Fruit fly (Drosophila melanogaster) whole organism, embryonic: ENCODE measurements around the gene Cht2.

ENCODE experiments used
- Bteb2 ChIP-seq: fragments of 200-800 bp; sonication (Bioruptor generic); optimal IDR thresholded peaks from 2 replicates; lab custom pipeline; 2016; ENCODE audit warnings: missing biosample characterization, missing genetic modification characterization
- CG10147 ChIP-seq: fragments of 200-800 bp; sonication (Bioruptor generic); optimal IDR thresholded peaks from 2 replicates; lab custom pipeline; 2019; ENCODE audit warnings: missing biosample characterization, mild to moderate bottlenecking, missing genetic modification characterization, moderate library complexity
- CG1024 ChIP-seq: fragments of 200-800 bp; sonication (Bioruptor generic); IDR thresholded peaks from 2 replicates; pipeline ENCODE4 v1.3.6; 2022; ENCODE audit warnings: missing biosample characterization, missing genetic modification characterization
- CG10654 ChIP-seq: fragments of 200-800 bp; sonication (Bioruptor generic); optimal IDR thresholded peaks from 2 replicates; lab custom pipeline; 2016; ENCODE audit warnings: missing biosample characterization, missing genetic modification characterization
- CG12071 ChIP-seq: fragments of 200-800 bp; sonication (Bioruptor generic); optimal IDR thresholded peaks from 3 replicates; lab custom pipeline; 2018; ENCODE audit warnings: missing biosample characterization, mild to moderate bottlenecking, missing genetic modification characterization
- CG15479 ChIP-seq: fragments of 200-800 bp; sonication (Bioruptor generic); optimal IDR thresholded peaks from 3 replicates; lab custom pipeline; 2019; ENCODE audit warnings: missing biosample characterization, mild to moderate bottlenecking, missing genetic modification characterization, moderate library complexity
- CG1602 ChIP-seq: fragments of 200-800 bp; sonication (Bioruptor generic); optimal IDR thresholded peaks from 3 replicates; lab custom pipeline; 2016; ENCODE audit warnings: missing biosample characterization, missing genetic modification characterization
- CG1603 ChIP-seq: fragments of 200-800 bp; sonication (Bioruptor generic); optimal IDR thresholded peaks from 2 replicates; lab custom pipeline; 2019; ENCODE audit warnings: missing biosample characterization, mild to moderate bottlenecking, missing genetic modification characterization, moderate library complexity
- CG16815 ChIP-seq: fragments of 200-800 bp; sonication (Bioruptor generic); optimal IDR thresholded peaks from 3 replicates; lab custom pipeline; 2017; ENCODE audit warnings: missing biosample characterization, mild to moderate bottlenecking, missing genetic modification characterization
- CG17361 ChIP-seq: fragments of 200-800 bp; sonication (Bioruptor generic); IDR thresholded peaks from 3 replicates; pipeline ENCODE4 v1.3.6; 2022; ENCODE audit warnings: missing biosample characterization, missing genetic modification characterization
- CG1832 ChIP-seq: fragments of 200-800 bp; sonication (Bioruptor generic); optimal IDR thresholded peaks from 2 replicates; lab custom pipeline; 2017; ENCODE audit warnings: missing biosample characterization, mild to moderate bottlenecking, missing genetic modification characterization, inconsistent platforms
- CG18476 ChIP-seq: fragments of 200-800 bp; sonication (Bioruptor generic); optimal IDR thresholded peaks from 2 replicates; lab custom pipeline; 2016; ENCODE audit warnings: missing biosample characterization, mild to moderate bottlenecking, missing genetic modification characterization
- CG18599 ChIP-seq: fragments of 200-800 bp; sonication (Bioruptor generic); optimal IDR thresholded peaks from 3 replicates; lab custom pipeline; 2017; ENCODE audit warnings: missing biosample characterization, missing genetic modification characterization, mild to moderate bottlenecking, moderate library complexity, missing genetic modification reagents
- CG2889 ChIP-seq: fragments of 200-800 bp; sonication (Bioruptor generic); IDR thresholded peaks from 3 replicates; pipeline ENCODE4 v1.3.6; 2022; ENCODE audit warnings: missing biosample characterization, missing genetic modification characterization
- CG33557 ChIP-seq: fragments of 200-800 bp; sonication (Bioruptor generic); optimal IDR thresholded peaks from 2 replicates; lab custom pipeline; 2019; ENCODE audit warnings: missing biosample characterization, mild to moderate bottlenecking, missing genetic modification characterization, moderate library complexity
- CG4282 ChIP-seq: fragments of 200-800 bp; sonication (Bioruptor generic); optimal IDR thresholded peaks from 2 replicates; lab custom pipeline; 2016; ENCODE audit warnings: missing biosample characterization, missing genetic modification characterization
- CG6813 ChIP-seq: fragments of 200-800 bp; sonication (Bioruptor generic); optimal IDR thresholded peaks from 2 replicates; lab custom pipeline; 2017; ENCODE audit warnings: missing biosample characterization, missing genetic modification characterization, mild to moderate bottlenecking, moderate library complexity, missing genetic modification reagents
- CG7963 ChIP-seq: fragments of 200-800 bp; sonication (Bioruptor generic); IDR thresholded peaks from 3 replicates; pipeline ENCODE4 v1.3.6; 2022; ENCODE audit warnings: missing biosample characterization, missing genetic modification characterization; ENCODE audit not compliant: partially characterized antibody
- CG8944 ChIP-seq: fragments of 200-800 bp; sonication (Bioruptor generic); optimal IDR thresholded peaks from 3 replicates; lab custom pipeline; 2016; ENCODE audit warnings: missing biosample characterization, missing genetic modification characterization
- CG9215 ChIP-seq: fragments of 200-800 bp; sonication (Bioruptor generic); IDR thresholded peaks from 2 replicates; pipeline ENCODE4 v1.3.6; 2022; ENCODE audit warnings: missing biosample characterization, missing genetic modification characterization
- CG9727 ChIP-seq: fragments of 200-800 bp; sonication (Bioruptor generic); optimal IDR thresholded peaks from 3 replicates; lab custom pipeline; 2017; ENCODE audit warnings: missing biosample characterization, mild to moderate bottlenecking, missing genetic modification characterization
- Dbx ChIP-seq: fragments of 200-800 bp; sonication (Bioruptor generic); IDR thresholded peaks from 3 replicates; pipeline ENCODE4 v1.3.6; 2022; ENCODE audit warnings: missing biosample characterization, missing genetic modification characterization
- Doc2 ChIP-seq: fragments of 200-800 bp; sonication (Bioruptor generic); IDR thresholded peaks from 2 replicates; pipeline ENCODE4 v1.3.6; 2022; ENCODE audit warnings: missing biosample characterization, missing genetic modification characterization
- GATAe ChIP-seq: fragments of 200-800 bp; sonication (Bioruptor generic); conservative IDR thresholded peaks from 2 replicates; pipeline ENCODE4 v1.3.6; 2022; ENCODE audit warnings: missing biosample characterization, missing genetic modification characterization
- Hmr ChIP-seq: fragments of 200-800 bp; sonication (Bioruptor generic); optimal IDR thresholded peaks from 3 replicates; lab custom pipeline; 2017; ENCODE audit warnings: mild to moderate bottlenecking, missing biosample characterization, missing genetic modification reagents, missing genetic modification characterization
- MTF-1 ChIP-seq: fragments of 200-800 bp; sonication (Bioruptor generic); optimal IDR thresholded peaks from 2 replicates; lab custom pipeline; 2018; ENCODE audit warnings: missing biosample characterization, mild to moderate bottlenecking, missing genetic modification characterization, borderline replicate concordance
- Tbp ChIP-seq: fragments of >200 bp; optimal IDR thresholded peaks from 2 replicates; lab custom pipeline; 2018; ENCODE audit warnings: missing biosample characterization, missing genetic modification characterization
- ase ChIP-seq: fragments of 200-800 bp; sonication (Bioruptor generic); IDR thresholded peaks from 3 replicates; pipeline ENCODE4 v1.3.6; 2022; ENCODE audit warnings: missing biosample characterization, missing genetic modification characterization
- cad ChIP-seq: fragments of >200 bp; optimal IDR thresholded peaks from 2 replicates; lab custom pipeline; 2017; ENCODE audit warnings: missing biosample characterization, missing genetic modification characterization
- cato ChIP-seq: fragments of 200-800 bp; sonication (Bioruptor generic); optimal IDR thresholded peaks from 2 replicates; lab custom pipeline; 2016; ENCODE audit warnings: missing biosample characterization, missing genetic modification characterization, borderline replicate concordance
- ci ChIP-seq: fragments of 200-800 bp; sonication (Bioruptor generic); IDR thresholded peaks from 3 replicates; pipeline ENCODE4 v1.3.6; 2022; ENCODE audit warnings: missing biosample characterization, missing genetic modification characterization
- dati ChIP-seq: fragments of 200-800 bp; sonication (Bioruptor generic); IDR thresholded peaks from 2 replicates; pipeline ENCODE4 v1.3.6; 2022; ENCODE audit warnings: missing biosample characterization, missing genetic modification characterization
- fd64A ChIP-seq: fragments of 200-800 bp; sonication (Bioruptor generic); optimal IDR thresholded peaks from 3 replicates; lab custom pipeline; 2018; ENCODE audit warnings: missing biosample characterization, mild to moderate bottlenecking, missing genetic modification characterization
- grau ChIP-seq: fragments of 200-800 bp; optimal IDR thresholded peaks from 3 replicates; lab custom pipeline; 2019; ENCODE audit warnings: missing biosample characterization, mild to moderate bottlenecking, missing genetic modification characterization, moderate library complexity
- gro ChIP-seq: fragments of 200-800 bp; sonication (Bioruptor generic); optimal IDR thresholded peaks from 2 replicates; lab custom pipeline; 2016; ENCODE audit warnings: missing biosample characterization, missing genetic modification characterization
- hkb ChIP-seq, 2 experiments: fragments of 200-800 bp in 1 of 2; fragments of >200 bp in 1 of 2; sonication (Bioruptor generic) in 1 of 2; IDR thresholded peaks in 1 of 2; optimal IDR thresholded peaks in 1 of 2; 2 replicates each; pipeline versions ENCODE4 v1.3.6 to Lab custom; 2017 to 2022; ENCODE audit warnings: missing biosample characterization in 1 of 2, missing genetic modification characterization in 1 of 2
- kah ChIP-seq: fragments of 200-800 bp; sonication (Bioruptor generic); optimal IDR thresholded peaks from 2 replicates; lab custom pipeline; 2018; ENCODE audit warnings: missing biosample characterization, mild to moderate bottlenecking, missing genetic modification characterization
- lov ChIP-seq, 2 experiments: fragments of 200-800 bp in 1 of 2; fragments of >200 bp in 1 of 2; sonication (Bioruptor generic) in 1 of 2; IDR thresholded peaks in 1 of 2; optimal IDR thresholded peaks in 1 of 2; 2 replicates in 1 of 2; 3 replicates in 1 of 2; pipeline versions ENCODE4 v1.3.6 to Lab custom; 2017 to 2022; ENCODE audit warnings: missing biosample characterization in 1 of 2, missing genetic modification characterization in 1 of 2
- luna ChIP-seq: fragments of 200-800 bp; sonication (Bioruptor generic); optimal IDR thresholded peaks from 2 replicates; lab custom pipeline; 2016; ENCODE audit warnings: missing biosample characterization, missing genetic modification characterization
- nau ChIP-seq: fragments of 200-800 bp; sonication (Bioruptor generic); optimal IDR thresholded peaks from 3 replicates; lab custom pipeline; 2017; ENCODE audit warnings: missing biosample characterization, mild to moderate bottlenecking, missing genetic modification characterization, missing genetic modification reagents
- org-1 ChIP-seq: fragments of 200-800 bp; sonication (Bioruptor generic); optimal IDR thresholded peaks from 2 replicates; lab custom pipeline; 2017; ENCODE audit warnings: missing biosample characterization, missing genetic modification characterization
- psq ChIP-seq: fragments of 200-800 bp; sonication (Bioruptor generic); optimal IDR thresholded peaks from 2 replicates; lab custom pipeline; 2017; ENCODE audit warnings: missing biosample characterization, missing genetic modification characterization
- run ChIP-seq: fragments of 200-800 bp; sonication (Bioruptor generic); optimal IDR thresholded peaks from 3 replicates; lab custom pipeline; 2018; ENCODE audit warnings: missing biosample characterization, mild to moderate bottlenecking, missing genetic modification characterization
- scrt ChIP-seq: fragments of 200-800 bp; sonication (Bioruptor generic); optimal IDR thresholded peaks from 2 replicates; lab custom pipeline; 2018; ENCODE audit warnings: missing biosample characterization, mild to moderate bottlenecking, missing genetic modification characterization, moderate library complexity
- tll ChIP-seq, 2 experiments: fragments of 200-800 bp in 1 of 2; fragments of >200 bp in 1 of 2; sonication (Bioruptor generic) in 1 of 2; optimal IDR thresholded peaks; 2 replicates each; lab custom pipeline; 2017 to 2019; ENCODE audit warnings: missing biosample characterization in 2 of 2, missing genetic modification characterization in 2 of 2, mild to moderate bottlenecking in 1 of 2, moderate library complexity in 1 of 2
- vnd ChIP-seq: fragments of 200-800 bp; sonication (Bioruptor generic); IDR thresholded peaks from 3 replicates; pipeline ENCODE4 v1.3.6; 2022; ENCODE audit warnings: missing biosample characterization, missing genetic modification characterization; ENCODE audit not compliant: partially characterized antibody
- zf30C ChIP-seq: fragments of 200-800 bp; sonication (Bioruptor generic); optimal IDR thresholded peaks from 3 replicates; lab custom pipeline; 2018; ENCODE audit warnings: missing biosample characterization, mild to moderate bottlenecking, missing genetic modification characterization

The Cht2 gene

DNA sequence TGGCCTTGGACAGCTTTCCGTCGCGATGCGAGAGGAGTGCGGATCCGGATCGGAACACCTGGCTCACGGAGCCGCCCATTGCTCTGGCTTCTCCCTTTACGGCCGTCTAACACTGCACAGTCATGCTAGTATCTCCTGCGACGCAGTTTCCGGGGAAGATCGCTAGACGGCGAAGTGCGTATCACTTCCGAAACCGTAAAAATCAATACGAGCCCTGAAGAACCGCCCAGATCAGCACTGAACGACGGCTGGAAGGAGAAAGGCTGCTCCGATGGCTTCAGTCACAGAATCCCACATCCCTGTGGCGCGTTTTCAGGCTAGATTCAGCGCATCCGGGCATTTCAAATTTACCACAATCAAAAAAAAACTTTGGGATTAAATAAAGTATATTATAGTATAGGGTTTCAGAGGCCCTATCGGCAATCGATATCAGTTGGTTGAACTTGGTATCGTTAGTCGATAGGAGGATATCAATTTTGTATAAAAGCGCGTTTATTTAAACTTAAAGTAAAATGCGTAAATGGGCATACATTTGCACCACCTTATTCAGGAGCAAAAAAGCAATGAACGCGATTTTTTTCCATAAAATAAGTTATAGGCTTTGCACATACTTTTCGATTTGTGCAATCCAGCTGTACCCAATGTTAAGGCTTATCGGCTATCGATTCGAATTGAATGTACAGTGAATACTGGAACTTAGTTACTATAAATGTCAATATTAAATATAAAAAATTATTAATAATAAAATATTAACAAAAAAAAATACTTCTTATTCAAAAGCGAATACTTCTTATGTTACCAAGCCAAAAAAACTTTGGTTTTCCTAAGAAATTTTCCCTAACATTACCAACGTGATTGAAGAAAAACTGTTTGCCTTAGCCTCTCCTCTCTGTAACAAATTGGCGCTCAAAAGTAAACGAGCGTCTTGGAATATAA lies 19.2 kb upstream of the Cht2 start, which contains the start of the genes CG13933 and PolD2 (continued):
- peak; percentile 94 for TF ChIP-seq cato (GFP tag; lab: Kevin White, UChicago)
- no peak for TF ChIP-seq fd64A (GFP tag; lab: Kevin White, UChicago)
- TF ChIP-seq dati (GFP tag; lab: Robert Waterston, UW): peak; percentile 89
- TF ChIP-seq gro (GFP tag; lab: Kevin White, UChicago): no peak
- TF ChIP-seq CG10654 (GFP tag; lab: Kevin White, UChicago): no peak
- TF ChIP-seq ase (GFP tag; lab: Robert Waterston, UW): peak; percentile 92
- peak; percentile 92 for TF ChIP-seq psq (GFP tag; lab: Kevin White, UChicago)
- no peak for TF ChIP-seq nau (GFP tag; lab: Kevin White, UChicago)
- TF ChIP-seq Tbp (GFP tag; lab: Kevin White, UChicago): no peak
- peak; percentile 90 for TF ChIP-seq GATAe (GFP tag; lab: Robert Waterston, UW)
- TF ChIP-seq luna (GFP tag; lab: Kevin White, UChicago): no peak
- peak; percentile 79 for TF ChIP-seq CG8944
- peak; percentile 93 for TF ChIP-seq Dbx
- TF ChIP-seq CG18476 (GFP tag; lab: Kevin White, UChicago): peak; percentile 77
- peak; percentile 100 for TF ChIP-seq grau (tag; lab: Kevin White, UChicago)
- no peak for TF ChIP-seq CG18599 (GFP tag; lab: Kevin White, UChicago)
- TF ChIP-seq CG9215 (GFP tag; lab: Robert Waterston, UW): peak; percentile 92
- TF ChIP-seq CG33557 (GFP tag; lab: Kevin White, UChicago): peak; percentile 98
- peak; percentile 99 for TF ChIP-seq ci
- no peak for TF ChIP-seq CG17361 (GFP tag; lab: Robert Waterston, UW)
- TF ChIP-seq Hmr (GFP tag; lab: Kevin White, UChicago): peak; percentile 96
- TF ChIP-seq hkb (optimal IDR thresholded peaks at IDR 0.05; lab: Kevin White, UChicago): no peak
- peak; percentile 98 for TF ChIP-seq hkb (GFP tag; IDR thresholded peaks at IDR 0.05; lab: Robert Waterston, UW)
- TF ChIP-seq lov (optimal IDR thresholded peaks at IDR 0.05; lab: Kevin White, UChicago): no peak
- TF ChIP-seq lov (GFP tag; IDR thresholded peaks at IDR 0.05; lab: Robert Waterston, UW): peak; percentile 98
- peak; percentile 86 for TF ChIP-seq vnd
- TF ChIP-seq CG7963: peak; percentile 81
- peak; percentile 96 for TF ChIP-seq CG16815 (GFP tag; lab: Kevin White, UChicago)
- peak; percentile 0 for TF ChIP-seq CG4282 (GFP tag; lab: Kevin White, UChicago)
- no peak for TF ChIP-seq zf30C
- peak; percentile 74 for TF ChIP-seq CG10147 (GFP tag; lab: Kevin White, UChicago)
- no peak for TF ChIP-seq CG12071 (GFP tag; lab: Kevin White, UChicago)
- TF ChIP-seq cad (GFP tag; lab: Kevin White, UChicago): no peak
- peak; percentile 98 for TF ChIP-seq CG1602 (GFP tag; lab: Kevin White, UChicago)
- TF ChIP-seq CG2889 (GFP tag; lab: Robert Waterston, UW): peak; percentile 97
- peak; percentile 73 for TF ChIP-seq Bteb2 (GFP tag; lab: Kevin White, UChicago)
- TF ChIP-seq scrt (GFP tag; lab: Kevin White, UChicago): no peak
- 0 out of 2 replicates have a peak, but pooled peaks have one; percentile 22 for TF ChIP-seq Doc2
- peak; percentile 92 for TF ChIP-seq CG1024
- peak; percentile 82 for TF ChIP-seq CG6813
- TF ChIP-seq tll (GFP tag; optimal IDR thresholded peaks at IDR 0.05; lab: Kevin White, UChicago): no peak
- peak; percentile 33 for TF ChIP-seq CG15479 (GFP tag; lab: Kevin White, UChicago)
- TF ChIP-seq kah (GFP tag; lab: Kevin White, UChicago): peak; percentile 43
- TF ChIP-seq run (tag; lab: Kevin White, UChicago): peak; percentile 92
- TF ChIP-seq CG9727: peak; percentile 98
- no peak for TF ChIP-seq CG1603 (tag; lab: Kevin White, UChicago)
- TF ChIP-seq MTF-1 (GFP tag; lab: Kevin White, UChicago): peak; percentile 72
- TF ChIP-seq org-1 (GFP tag; lab: Kevin White, UChicago): peak; percentile 88
- no peak for TF ChIP-seq CG1832 (GFP tag; lab: Kevin White, UChicago)
